Comparison of ENCODE assay signal across 4 fruit fly cellular contexts in genomic region chr3L:9435315-9435714, dm6.
TF ChIP-seq lines count a peak whose summit lies in the region.

Gene CG42526, minus strand, starts transcription at chr3L:9435399.

TF ChIP-seq in whole organism, adult, 20 proteins besides CTCF, POLR2A, EP300 and RAD21 (continued from another document):
- no peak for TF ChIP-seq ovo (GFP tag; optimal IDR thresholded peaks at IDR 0.05; lab: Kevin White, UChicago)

TF ChIP-seq in whole organism, embryonic, 481 proteins besides CTCF, POLR2A, EP300 and RAD21 (continued from another document and continues in another):
- no peak for TF ChIP-seq en (GFP tag; optimal IDR thresholded peaks at IDR 0.05; lab: Kevin White, UChicago)
- peak; percentile 12; the same call in 1 of the 2 replicates for TF ChIP-seq ttk (GFP tag; IDR thresholded peaks at IDR 0.05; lab: Robert Waterston, UW)
- TF ChIP-seq CG13123 (GFP tag; optimal IDR thresholded peaks at IDR 0.05; lab: Kevin White, UChicago), result peak; percentile 7
- peak; percentile 22; the same call in 1 of the 2 replicates for TF ChIP-seq NFAT (GFP tag; IDR thresholded peaks at IDR 0.05; lab: Robert Waterston, UW)
- peak; percentile 48 for TF ChIP-seq CG15269 (tag; optimal IDR thresholded peaks at IDR 0.05; lab: Kevin White, UChicago)
- peak; percentile 45; the same call in 1 of the 2 replicates for TF ChIP-seq inv (GFP tag; IDR thresholded peaks at IDR 0.05; lab: Robert Waterston, UW; ENCODE audit: partially characterized antibody)
- peak; percentile 52 for TF ChIP-seq gem (tag; optimal IDR thresholded peaks at IDR 0.05; lab: Kevin White, UChicago)
- TF ChIP-seq CG7786 (GFP tag; optimal IDR thresholded peaks at IDR 0.05; lab: Kevin White, UChicago), result peak; percentile 30
- TF ChIP-seq Side (GFP tag; optimal IDR thresholded peaks at IDR 0.05; lab: Kevin White, UChicago), result no peak
- no peak for TF ChIP-seq Optix (GFP tag; IDR thresholded peaks at IDR 0.05; lab: Robert Waterston, UW)
- TF ChIP-seq Xbp1 (GFP tag; optimal IDR thresholded peaks at IDR 0.05; lab: Kevin White, UChicago), result peak; percentile 54
- TF ChIP-seq CG9437 (GFP tag; optimal IDR thresholded peaks at IDR 0.05; lab: Kevin White, UChicago), result peak; percentile 64
- TF ChIP-seq CG8388 (GFP tag; optimal IDR thresholded peaks at IDR 0.05; lab: Kevin White, UChicago), result peak; percentile 1
- TF ChIP-seq CG14014 (GFP tag; IDR thresholded peaks at IDR 0.05; lab: Robert Waterston, UW), result peak; percentile 73
- TF ChIP-seq Rx (GFP tag; IDR thresholded peaks at IDR 0.05; lab: Robert Waterston, UW), result no peak
- no peak for TF ChIP-seq cato (GFP tag; optimal IDR thresholded peaks at IDR 0.05; lab: Kevin White, UChicago; ENCODE audit: borderline replicate concordance)
- peak; percentile 2 for TF ChIP-seq shn (GFP tag; optimal IDR thresholded peaks at IDR 0.05; lab: Kevin White, UChicago)
- TF ChIP-seq Ets97D (GFP tag; optimal IDR thresholded peaks at IDR 0.05; lab: Kevin White, UChicago), result peak; percentile 34
- TF ChIP-seq grau (tag; optimal IDR thresholded peaks at IDR 0.05; lab: Kevin White, UChicago), result peak; percentile 53
- TF ChIP-seq Dll (GFP tag; IDR thresholded peaks at IDR 0.05; lab: Robert Waterston, UW; ENCODE audit: partially characterized antibody), result peak; percentile 68
- TF ChIP-seq ssp (GFP tag; IDR thresholded peaks at IDR 0.05; lab: Robert Waterston, UW), result no peak
- TF ChIP-seq CG9932 (GFP tag; IDR thresholded peaks at IDR 0.05; lab: Robert Waterston, UW), result peak; percentile 76
- peak; percentile 59 for TF ChIP-seq CG1603 (tag; optimal IDR thresholded peaks at IDR 0.05; lab: Kevin White, UChicago)
- TF ChIP-seq PHDP (tag; optimal IDR thresholded peaks at IDR 0.05; lab: Kevin White, UChicago), result peak; percentile 36
- peak; percentile 52 for TF ChIP-seq HLH54F (GFP tag; optimal IDR thresholded peaks at IDR 0.05; lab: Kevin White, UChicago)
- TF ChIP-seq danr (GFP tag; IDR thresholded peaks at IDR 0.05; lab: Robert Waterston, UW), result no peak
- TF ChIP-seq CG3995 (GFP tag; optimal IDR thresholded peaks at IDR 0.05; lab: Kevin White, UChicago), result peak; percentile 21
- peak; percentile 12 for TF ChIP-seq CG33213 (GFP tag; optimal IDR thresholded peaks at IDR 0.05; lab: Kevin White, UChicago)
- TF ChIP-seq sens (GFP tag; lab: Kevin White, UChicago), result peak; percentile 80
- peak; percentile 1 for TF ChIP-seq CG13775 (GFP tag; optimal IDR thresholded peaks at IDR 0.05; lab: Kevin White, UChicago)
- TF ChIP-seq Sry-δ (GFP tag; optimal IDR thresholded peaks at IDR 0.05; lab: Kevin White, UChicago), result peak; percentile 82
- TF ChIP-seq Dbx (GFP tag; IDR thresholded peaks at IDR 0.05; lab: Robert Waterston, UW), result peak; percentile 39; the same call in 1 of the 3 replicates
- TF ChIP-seq Hr51 (GFP tag; optimal IDR thresholded peaks at IDR 0.05; lab: Kevin White, UChicago), result peak; percentile 28 to 50
- peak; percentile 53; the same call in 1 of the 2 replicates for TF ChIP-seq bbx (GFP tag; IDR thresholded peaks at IDR 0.05; lab: Robert Waterston, UW; ENCODE audit: partially characterized antibody)
- TF ChIP-seq pzg (GFP tag; optimal IDR thresholded peaks at IDR 0.05; lab: Kevin White, UChicago), result peak; percentile 79
- TF ChIP-seq mld (GFP tag; IDR thresholded peaks at IDR 0.05; lab: Robert Waterston, UW; ENCODE audit: partially characterized antibody), result no peak
- TF ChIP-seq Hsf (GFP tag; optimal IDR thresholded peaks at IDR 0.05; lab: Kevin White, UChicago), result peak; percentile 63
- 0 out of 2 replicates have a peak, but pooled peaks have one; percentile 12 for TF ChIP-seq seq (GFP tag; IDR thresholded peaks at IDR 0.05; lab: Robert Waterston, UW)
- peak; percentile 56 for TF ChIP-seq Dip3 (GFP tag; optimal IDR thresholded peaks at IDR 0.05; lab: Kevin White, UChicago)
- TF ChIP-seq Xrp1 (GFP tag; IDR thresholded peaks at IDR 0.05; lab: Robert Waterston, UW), result no peak
- peak; percentile 57 for TF ChIP-seq CG7556 (GFP tag; optimal IDR thresholded peaks at IDR 0.05; lab: Kevin White, UChicago)
- TF ChIP-seq Bdp1 (GFP tag; optimal IDR thresholded peaks at IDR 0.05; lab: Kevin White, UChicago), result peak; percentile 24

TF ChIP-seq in whole organism, prepupa, 60 proteins besides CTCF, POLR2A, EP300 and RAD21 (continued from another document):
- TF ChIP-seq Hr39 (GFP tag; optimal IDR thresholded peaks at IDR 0.05; lab: Kevin White, UChicago) (peak; percentile 71), CG6792 (GFP tag; optimal IDR thresholded peaks at IDR 0.05; lab: Kevin White, UChicago) (peak; percentile 12), pdm3 (GFP tag; optimal IDR thresholded peaks at IDR 0.05; lab: Kevin White, UChicago) (peak; percentile 75), Sox15 (GFP tag; optimal IDR thresholded peaks at IDR 0.05; lab: Kevin White, UChicago) (peak; percentile 28), Lpt (GFP tag; optimal IDR thresholded peaks at IDR 0.05; lab: Kevin White, UChicago) (no peak), CG7368 (GFP tag; optimal IDR thresholded peaks at IDR 0.05; lab: Kevin White, UChicago) (no peak), CG6854 (GFP tag; optimal IDR thresholded peaks at IDR 0.05; lab: Kevin White, UChicago) (no peak), CG6808 (GFP tag; optimal IDR thresholded peaks at IDR 0.05; lab: Kevin White, UChicago) (no peak), CG8632 (GFP tag; optimal IDR thresholded peaks at IDR 0.05; lab: Kevin White, UChicago) (peak; percentile 14), OdsH (GFP tag; optimal IDR thresholded peaks at IDR 0.05; lab: Kevin White, UChicago) (peak; percentile 67), net (GFP tag; optimal IDR thresholded peaks at IDR 0.05; lab: Kevin White, UChicago) (peak; percentile 32), Sox14 (GFP tag; optimal IDR thresholded peaks at IDR 0.05; lab: Kevin White, UChicago) (peak; percentile 58), svp (GFP tag; lab: Kevin White, UChicago) (peak; percentile 77), acj6 (GFP tag; optimal IDR thresholded peaks at IDR 0.05; lab: Kevin White, UChicago) (peak; percentile 51), Hr4 (GFP tag; optimal IDR thresholded peaks at IDR 0.05; lab: Kevin White, UChicago) (peak; percentile 79), esn (GFP tag; optimal IDR thresholded peaks at IDR 0.05; lab: Kevin White, UChicago) (peak; percentile 78), achi (GFP tag; optimal IDR thresholded peaks at IDR 0.05; lab: Kevin White, UChicago) (peak; percentile 65), dac (GFP tag; optimal IDR thresholded peaks at IDR 0.05; lab: Kevin White, UChicago) (no peak), CG32006 (GFP tag; optimal IDR thresholded peaks at IDR 0.05; lab: Kevin White, UChicago) (peak; percentile 56), CG15336 (GFP tag; IDR thresholded peaks at IDR 0.05; lab: Robert Waterston, UW) (peak; percentile 57), CG3919 (GFP tag; optimal IDR thresholded peaks at IDR 0.05; lab: Kevin White, UChicago) (no peak)

TF ChIP-seq in whole organism, wandering third instar larva, 38 proteins besides CTCF, POLR2A, EP300 and RAD21 (continued from another document):
- no peak for TF ChIP-seq Myc (optimal IDR thresholded peaks at IDR 0.05; lab: Kevin White, UChicago)
- TF ChIP-seq ey (GFP tag; optimal IDR thresholded peaks at IDR 0.05; lab: Kevin White, UChicago), result peak; percentile 65
- TF ChIP-seq dsf (GFP tag; optimal IDR thresholded peaks at IDR 0.05; lab: Kevin White, UChicago; ENCODE audit: borderline replicate concordance), result no peak
- no peak for TF ChIP-seq Dif (GFP tag; optimal IDR thresholded peaks at IDR 0.05; lab: Kevin White, UChicago; ENCODE audit: partially characterized antibody)
- TF ChIP-seq jim (GFP tag; optimal IDR thresholded peaks at IDR 0.05; lab: Kevin White, UChicago), result no peak
- peak; percentile 65 for TF ChIP-seq OdsH (GFP tag; optimal IDR thresholded peaks at IDR 0.05; lab: Kevin White, UChicago)
- TF ChIP-seq GATAd (GFP tag; optimal IDR thresholded peaks at IDR 0.05; lab: Kevin White, UChicago), result no peak
- TF ChIP-seq Dfd (GFP tag; optimal IDR thresholded peaks at IDR 0.05; lab: Kevin White, UChicago), result no peak
- no peak for TF ChIP-seq tai (GFP tag; optimal IDR thresholded peaks at IDR 0.05; lab: Kevin White, UChicago)
TF ChIP-seq in whole organism, wandering third instar larva: peak in this region for 17.
